Fruit fly (Drosophila melanogaster): ENCODE measurements around the gene Hsp68.
A peak's percentile ranks its signal among the peaks of the same experiment; 100 is the strongest.

Hsp68 gene

dm6 chr3R:24051459-24052165, 5.5 kb downstream of the Hsp68 start:
- TF ChIP-seq net (GFP tag; optimal IDR thresholded peaks at IDR 0.05), result no peak
- no peak for TF ChIP-seq Ets96B (tag; optimal IDR thresholded peaks at IDR 0.05)
- no peak for TF ChIP-seq esn (GFP tag; optimal IDR thresholded peaks at IDR 0.05)
- TF ChIP-seq CG6163 (GFP tag; IDR thresholded peaks at IDR 0.05), result peak; percentile 52; the same call in 2 of the 3 replicates
- TF ChIP-seq CG16779 (tag; optimal IDR thresholded peaks at IDR 0.05), result no peak
- TF ChIP-seq CG1621 (tag; optimal IDR thresholded peaks at IDR 0.05), result no peak
- no peak for TF ChIP-seq CG4318 (GFP tag; optimal IDR thresholded peaks at IDR 0.05)
- TF ChIP-seq CG31627 (GFP tag; optimal IDR thresholded peaks at IDR 0.05), result no peak
- no peak for TF ChIP-seq Eip93F (GFP tag; optimal IDR thresholded peaks at IDR 0.05)
- TF ChIP-seq eg (GFP tag; IDR thresholded peaks at IDR 0.05), result peak; percentile 36; the same call in 1 of the 3 replicates
- no peak for TF ChIP-seq CG15336 (GFP tag; IDR thresholded peaks at IDR 0.05)
- TF ChIP-seq cyc (GFP tag; optimal IDR thresholded peaks at IDR 0.05), result no peak
- TF ChIP-seq Ets21C (GFP tag; optimal IDR thresholded peaks at IDR 0.05), result no peak
- TF ChIP-seq achi (GFP tag; optimal IDR thresholded peaks at IDR 0.05), result no peak
- TF ChIP-seq CG6854 (GFP tag; optimal IDR thresholded peaks at IDR 0.05), result no peak
- TF ChIP-seq salr (GFP tag; optimal IDR thresholded peaks at IDR 0.05), result no peak
- no peak for TF ChIP-seq CG11902 (GFP tag; optimal IDR thresholded peaks at IDR 0.05)
- TF ChIP-seq Hr38 (GFP tag; optimal IDR thresholded peaks at IDR 0.05), result no peak
- no peak for TF ChIP-seq Met (GFP tag; optimal IDR thresholded peaks at IDR 0.05)
- TF ChIP-seq CG8319 (GFP tag; optimal IDR thresholded peaks at IDR 0.05), result no peak
- TF ChIP-seq ss (GFP tag; optimal IDR thresholded peaks at IDR 0.05), result peak in 1 of 2 experiments; percentile 47
- no peak for TF ChIP-seq lz (GFP tag; optimal IDR thresholded peaks at IDR 0.05)
- no peak for TF ChIP-seq CG7368 (GFP tag; optimal IDR thresholded peaks at IDR 0.05)
- TF ChIP-seq Gug (GFP tag; IDR thresholded peaks at IDR 0.05), result no peak
- TF ChIP-seq dsx (GFP tag; optimal IDR thresholded peaks at IDR 0.05; ENCODE audit: poor library complexity, severe bottlenecking), result peak; percentile 77
- TF ChIP-seq Eip78C (GFP tag), result no peak
- TF ChIP-seq CG8632 (GFP tag; optimal IDR thresholded peaks at IDR 0.05), result no peak
- no peak for TF ChIP-seq CG6276 (GFP tag; optimal IDR thresholded peaks at IDR 0.05)
- TF ChIP-seq Sox14 (GFP tag; optimal IDR thresholded peaks at IDR 0.05), result no peak
- TF ChIP-seq CG3032 (tag; optimal IDR thresholded peaks at IDR 0.05), result no peak
- no peak for TF ChIP-seq CG9139 (GFP tag; optimal IDR thresholded peaks at IDR 0.05)
- TF ChIP-seq CG34406 (GFP tag; optimal IDR thresholded peaks at IDR 0.05), result no peak
- TF ChIP-seq CG3919 (GFP tag; optimal IDR thresholded peaks at IDR 0.05), result no peak
- no peak for TF ChIP-seq Blimp-1 (GFP tag; optimal IDR thresholded peaks at IDR 0.05)
- no peak for TF ChIP-seq fd59A (GFP tag; optimal IDR thresholded peaks at IDR 0.05)
- TF ChIP-seq CG32006 (GFP tag; optimal IDR thresholded peaks at IDR 0.05), result no peak
- TF ChIP-seq fkh (GFP tag; optimal IDR thresholded peaks at IDR 0.05), result peak; percentile 24
- TF ChIP-seq CG11294 (GFP tag; IDR thresholded peaks at IDR 0.05), result no peak
- no peak for TF ChIP-seq Lpt (GFP tag; optimal IDR thresholded peaks at IDR 0.05)
- TF ChIP-seq CG8119 (GFP tag; IDR thresholded peaks at IDR 0.05), result 0 out of 3 replicates have a peak, but pooled peaks have one; percentile 21
- no peak for TF ChIP-seq spab (GFP tag; optimal IDR thresholded peaks at IDR 0.05)
- TF ChIP-seq Sox15 (GFP tag; optimal IDR thresholded peaks at IDR 0.05), result no peak
- no peak for TF ChIP-seq acj6 (GFP tag; optimal IDR thresholded peaks at IDR 0.05)
- TF ChIP-seq CG6808 (GFP tag; optimal IDR thresholded peaks at IDR 0.05), result peak; percentile 65
- TF ChIP-seq topi (GFP tag; optimal IDR thresholded peaks at IDR 0.05), result no peak
- TF ChIP-seq CG10669 (GFP tag; optimal IDR thresholded peaks at IDR 0.05), result no peak
- TF ChIP-seq Eip75B (GFP tag; optimal IDR thresholded peaks at IDR 0.05), result no peak
- TF ChIP-seq Hr4 (GFP tag; optimal IDR thresholded peaks at IDR 0.05), result no peak
- TF ChIP-seq Hr39 (GFP tag; optimal IDR thresholded peaks at IDR 0.05), result no peak
- TF ChIP-seq CG10631 (GFP tag; optimal IDR thresholded peaks at IDR 0.05), result no peak
- no peak for TF ChIP-seq OdsH (GFP tag; optimal IDR thresholded peaks at IDR 0.05)

Measured in whole organism, prepupa.